Worm (Caenorhabditis elegans): ENCODE data around the gene lfi-1.

DNA sequence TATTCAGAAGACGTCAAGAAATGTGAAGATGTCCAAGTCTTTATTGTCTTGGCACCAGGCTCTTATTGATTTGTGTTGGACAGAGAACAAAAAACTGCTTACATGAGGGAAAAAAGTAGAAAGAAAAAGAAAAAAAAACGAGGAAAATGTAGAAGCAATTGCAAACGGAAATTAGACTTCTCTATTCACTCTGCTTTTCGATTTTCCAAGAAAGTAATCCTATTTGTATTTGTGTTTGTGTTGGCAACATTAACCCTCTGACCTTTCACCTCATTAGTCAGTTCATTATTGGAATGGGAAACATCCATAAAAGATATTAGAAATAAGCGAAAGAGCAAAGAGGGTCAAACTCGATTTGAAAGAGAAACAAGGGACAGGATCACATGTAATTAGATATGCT lies 55.1 kb downstream of the lfi-1 start:
- TF ChIP-seq pha-4 (tag; optimal IDR thresholded peaks at IDR 0.05) (no peak), ceh-39 (tag; optimal IDR thresholded peaks at IDR 0.05) (no peak), nhr-237 (tag; optimal IDR thresholded peaks at IDR 0.05) (no peak), snpc-4 (tag; optimal IDR thresholded peaks at IDR 0.05) (no peak), nhr-12 (tag; optimal IDR thresholded peaks at IDR 0.05) (no peak), unc-62 (GFP tag; optimal IDR thresholded peaks at IDR 0.05) (no peak), lsy-2 (tag; optimal IDR thresholded peaks at IDR 0.05) (no peak), drap-1 (GFP tag; optimal IDR thresholded peaks at IDR 0.05) (no peak)

Measured in whole organism, mixed stage, embryonic.